Worm (Caenorhabditis elegans): Measurements from ENCODE around the gene nhr-134.

ce11 chrV:2274253-2274892 lies 43.4 kb downstream of the nhr-134 start, which contains the start of the genes Y5H2A.4 and abu-4:
- TF ChIP-seq dao-5 (tag; optimal IDR thresholded peaks at IDR 0.05) (no peak), him-1 (tag; optimal IDR thresholded peaks at IDR 0.05) (no peak), W03F9.2 (tag; optimal IDR thresholded peaks at IDR 0.05) (no peak)

All from whole organism, L4/young adult.